Worm (Caenorhabditis elegans) whole organism, mixed stage, embryonic: Measurements from ENCODE around the gene K08B5.1.

ENCODE experiments used
- M03D4.4 ChIP-seq: sonication (generic microtip); optimal IDR thresholded peaks from 2 replicates; lab custom pipeline; 2017; ENCODE audit warnings: mild to moderate bottlenecking, missing genetic modification characterization, missing compliant biosample characterization
- bed-3 ChIP-seq: fragments of 200-800 bp; sonication (Bioruptor generic); optimal IDR thresholded peaks from 3 replicates; lab custom pipeline; 2018; ENCODE audit warnings: mild to moderate bottlenecking, missing genetic modification characterization, moderate library complexity, missing compliant biosample characterization
- blmp-1 ChIP-seq: fragments of 150-350 bp; optimal IDR thresholded peaks from 2 replicates; lab custom pipeline; 2014; ENCODE audit warnings: missing biosample characterization, missing genetic modification characterization
- ceh-39 ChIP-seq: fragments of 150-350 bp; optimal IDR thresholded peaks from 2 replicates; lab custom pipeline; 2014; ENCODE audit warnings: missing biosample characterization, missing genetic modification characterization
- ceh-43 ChIP-seq: fragments of 200-800 bp; sonication (Bioruptor generic); optimal IDR thresholded peaks from 2 replicates; lab custom pipeline; 2018; ENCODE audit warnings: mild to moderate bottlenecking, missing genetic modification characterization, moderate library complexity, missing compliant biosample characterization
- ceh-83 ChIP-seq: fragments of 200-800 bp; sonication (Bioruptor generic); optimal IDR thresholded peaks from 2 replicates; lab custom pipeline; 2018; ENCODE audit warnings: mild to moderate bottlenecking, missing genetic modification characterization, missing compliant biosample characterization
- ces-1 ChIP-seq: fragments of 150-350 bp; optimal IDR thresholded peaks from 2 replicates; lab custom pipeline; 2014; ENCODE audit warnings: missing biosample characterization, missing genetic modification reagents, missing genetic modification characterization
- cnd-1 ChIP-seq: fragments of 200-800 bp; sonication (Bioruptor generic); optimal IDR thresholded peaks from 2 replicates; lab custom pipeline; 2018; ENCODE audit warnings: mild to moderate bottlenecking, missing genetic modification characterization, missing compliant biosample characterization
- drap-1 ChIP-seq: fragments of 200-800 bp; sonication (Bioruptor generic); optimal IDR thresholded peaks from 3 replicates; lab custom pipeline; 2018; ENCODE audit warnings: mild to moderate bottlenecking, missing genetic modification characterization, missing compliant biosample characterization
- elt-1 ChIP-seq: sonication (generic microtip); optimal IDR thresholded peaks from 2 replicates; lab custom pipeline; 2017; ENCODE audit warnings: missing genetic modification characterization, mild to moderate bottlenecking, missing compliant biosample characterization, antibody characterized with exemption, moderate library complexity, borderline replicate concordance; ENCODE audit not compliant: insufficient read depth
- elt-3 ChIP-seq: fragments of 150-350 bp; optimal IDR thresholded peaks from 2 replicates; lab custom pipeline; 2014; ENCODE audit warnings: missing biosample characterization, missing genetic modification characterization
- flh-1 ChIP-seq: fragments of 200-800 bp; sonication (Bioruptor generic); optimal IDR thresholded peaks from 2 replicates; lab custom pipeline; 2018; ENCODE audit warnings: mild to moderate bottlenecking, missing genetic modification characterization, moderate library complexity, missing compliant biosample characterization
- hlh-1 ChIP-seq: fragments of 150-350 bp; optimal IDR thresholded peaks from 2 replicates; lab custom pipeline; 2014; ENCODE audit warnings: missing biosample characterization, missing genetic modification reagents, missing genetic modification characterization
- lin-13 ChIP-seq: fragments of 150-350 bp; optimal IDR thresholded peaks from 2 replicates; lab custom pipeline; 2014; ENCODE audit warnings: missing biosample characterization, missing genetic modification characterization
- lsy-2 ChIP-seq: fragments of 150-350 bp; optimal IDR thresholded peaks from 2 replicates; lab custom pipeline; 2014; ENCODE audit warnings: missing biosample characterization, missing genetic modification characterization
- mls-2 ChIP-seq: sonication (generic microtip); optimal IDR thresholded peaks from 2 replicates; lab custom pipeline; 2016; ENCODE audit warnings: mild to moderate bottlenecking, missing genetic modification characterization, moderate library complexity, missing compliant biosample characterization
- nhr-12 ChIP-seq: fragments of 150-350 bp; optimal IDR thresholded peaks from 2 replicates; lab custom pipeline; 2014; ENCODE audit warnings: missing biosample characterization, missing genetic modification characterization
- nhr-237 ChIP-seq: fragments of 150-350 bp; optimal IDR thresholded peaks from 2 replicates; lab custom pipeline; 2014; ENCODE audit warnings: missing biosample characterization, missing genetic modification characterization
- pha-4 ChIP-seq: fragments of 150-350 bp; optimal IDR thresholded peaks from 2 replicates; lab custom pipeline; 2018; ENCODE audit warnings: missing biosample characterization, missing genetic modification reagents, missing genetic modification characterization
- sem-2 ChIP-seq: fragments of 200-800 bp; sonication (Bioruptor generic); optimal IDR thresholded peaks from 2 replicates; lab custom pipeline; 2018; ENCODE audit warnings: mild to moderate bottlenecking, missing genetic modification characterization, missing compliant biosample characterization
- snpc-4 ChIP-seq: fragments of 150-350 bp; optimal IDR thresholded peaks from 2 replicates; lab custom pipeline; 2014; ENCODE audit warnings: missing biosample characterization, missing genetic modification characterization
- sptf-1 ChIP-seq: sonication (generic microtip); optimal IDR thresholded peaks from 2 replicates; lab custom pipeline; 2017; ENCODE audit warnings: mild to moderate bottlenecking, missing genetic modification characterization, moderate library complexity, missing compliant biosample characterization
- tbx-8 ChIP-seq: fragments of 200-800 bp; sonication (Bioruptor generic); optimal IDR thresholded peaks from 2 replicates; lab custom pipeline; 2018; ENCODE audit warnings: mild to moderate bottlenecking, missing genetic modification characterization, moderate library complexity, missing compliant biosample characterization
- unc-120 ChIP-seq: sonication (generic microtip); optimal IDR thresholded peaks from 2 replicates; lab custom pipeline; 2017; ENCODE audit warnings: missing genetic modification characterization, missing compliant biosample characterization; ENCODE audit not compliant: poor library complexity, severe bottlenecking
- unc-62 ChIP-seq: fragments of 150-350 bp; optimal IDR thresholded peaks from 2 replicates; lab custom pipeline; 2014; ENCODE audit warnings: missing biosample characterization, missing genetic modification reagents, missing genetic modification characterization
- zip-8 ChIP-seq: fragments of 150-350 bp; optimal IDR thresholded peaks from 2 replicates; lab custom pipeline; 2014; ENCODE audit warnings: missing biosample characterization, missing genetic modification characterization
- ztf-11 ChIP-seq: fragments of 150-350 bp; optimal IDR thresholded peaks from 2 replicates; lab custom pipeline; 2014; ENCODE audit warnings: missing biosample characterization, missing genetic modification characterization

K08B5.1 gene

DNA sequence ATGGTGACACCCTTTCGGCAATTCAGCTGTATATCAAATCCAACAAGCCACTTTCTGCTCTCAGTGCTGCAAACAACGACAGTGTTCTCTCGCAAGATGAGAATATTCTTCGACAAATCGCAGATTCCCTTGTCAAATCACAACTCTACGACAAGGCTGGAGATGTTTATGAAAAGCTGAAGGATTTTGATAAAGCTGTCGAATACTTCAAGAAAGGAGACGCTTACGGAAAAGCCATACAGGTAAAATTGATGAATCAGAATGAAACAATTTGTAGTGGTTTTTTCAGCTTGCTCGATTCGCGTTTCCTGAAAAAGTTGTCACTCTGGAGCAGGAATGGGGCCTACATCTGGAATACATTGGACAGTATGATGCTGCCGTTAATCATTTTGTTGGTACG is 12.1 kb upstream of the K08B5.1 start:
- TF ChIP-seq cnd-1 (tag; lab: Kevin White, UChicago) (no peak), unc-62 (GFP tag; lab: Kevin White, UChicago) (no peak), sptf-1 (tag; lab: Kevin White, UChicago) (no peak)

- no peak for TF ChIP-seq zip-8 (tag; lab: Kevin White, UChicago)
Measured at ce11 chrX:16548290-16548689, 9.9 kb upstream of the K08B5.1 start.

DNA sequence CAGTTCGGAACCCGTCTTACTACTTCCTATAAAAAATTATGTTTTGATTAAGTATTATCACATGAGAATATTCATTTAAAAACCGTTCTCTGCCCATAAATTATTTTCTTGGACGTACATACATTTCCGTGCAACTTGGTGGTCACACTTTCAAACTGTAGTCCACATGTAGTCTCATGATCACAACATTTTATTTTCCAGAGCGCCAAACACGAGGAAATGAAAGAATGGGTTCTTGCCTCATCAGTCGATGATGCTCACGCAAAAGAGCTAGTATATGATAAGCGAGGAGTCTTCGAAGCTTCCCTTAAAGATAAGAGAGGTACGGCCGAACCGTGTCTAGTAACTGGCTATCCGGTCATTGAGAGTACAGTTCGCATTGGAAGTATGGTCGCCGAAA is 7.7 kb upstream of the K08B5.1 start:
- TF ChIP-seq pha-4 (tag; lab: Kevin White, UChicago), result no peak
- no peak for TF ChIP-seq ceh-43
- TF ChIP-seq unc-120 (tag; lab: Kevin White, UChicago), result no peak

DNA sequence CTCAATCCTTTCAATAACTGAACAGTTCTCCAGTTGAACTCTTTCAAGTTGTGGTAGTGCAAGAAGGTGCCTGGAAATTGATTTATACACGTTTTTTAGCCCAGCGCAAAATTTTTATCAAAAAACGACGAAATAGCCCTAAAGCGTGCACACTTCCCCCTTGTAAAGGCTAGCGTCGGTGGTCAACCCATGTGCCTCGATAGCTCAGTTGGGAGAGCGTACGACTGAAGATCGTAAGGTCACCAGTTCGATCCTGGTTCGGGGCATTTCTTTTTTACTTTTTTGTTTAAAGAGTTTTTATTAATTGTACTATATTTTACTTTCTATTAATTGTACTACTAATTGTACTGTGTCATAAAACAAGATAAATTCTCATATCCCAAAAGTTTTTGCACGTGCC is 6.9 kb upstream of the K08B5.1 start:
- peak; percentile 16 for TF ChIP-seq sem-2 (GFP tag; lab: Kevin White, UChicago)
- TF ChIP-seq hlh-1, result no peak
- peak; percentile 42 for TF ChIP-seq mls-2
- TF ChIP-seq sptf-1 (tag; lab: Kevin White, UChicago), result peak; percentile 47
- TF ChIP-seq bed-3 (GFP tag; lab: Kevin White, UChicago), result peak; percentile 10
- peak; percentile 1 for TF ChIP-seq ceh-83
- TF ChIP-seq ztf-11, result no peak

DNA sequence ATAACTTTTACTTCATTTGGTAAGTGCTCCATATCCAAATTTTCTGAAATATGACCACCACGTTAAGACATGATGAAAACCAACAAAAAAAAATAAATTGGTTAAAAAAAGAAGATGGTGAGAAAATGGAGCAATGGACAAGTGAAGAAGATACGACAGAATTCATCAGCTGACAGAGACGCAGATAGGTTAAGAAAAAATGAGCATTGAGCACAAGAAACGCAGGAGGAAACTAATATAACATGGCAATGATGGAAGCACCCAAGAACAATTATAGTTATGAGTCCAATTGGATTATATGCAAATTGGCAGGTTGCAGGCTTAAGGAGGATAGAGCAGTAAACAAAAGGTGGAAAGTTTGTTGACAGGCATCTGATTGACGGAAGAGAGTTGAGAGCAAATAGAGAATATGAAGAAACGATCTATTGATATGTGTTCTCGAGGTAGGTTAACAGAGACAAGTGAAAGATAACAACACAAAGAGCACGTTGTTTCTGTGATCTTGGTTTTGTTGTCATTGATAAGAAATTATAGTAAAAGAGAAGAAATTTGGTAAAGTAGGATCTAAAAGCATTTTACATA is 4.3 kb upstream of the K08B5.1 start, which contains the start of gene K08B5.2:
TSS of gene K08B5.2 (minus strand) at position 43 of the 582 bp plus-strand sequence.
- peak; percentile 2 for TF ChIP-seq pha-4 (tag; lab: Kevin White, UChicago)
- TF ChIP-seq drap-1 (GFP tag; lab: Kevin White, UChicago), result no peak
- peak; percentile 15 for TF ChIP-seq unc-120 (tag; lab: Kevin White, UChicago)
- peak; percentile 90 for TF ChIP-seq ces-1
- TF ChIP-seq tbx-8 (GFP tag; lab: Kevin White, UChicago), result no peak
- no peak for TF ChIP-seq snpc-4 (tag; lab: Kevin White, UChicago)

- no peak for TF ChIP-seq ceh-39 (tag; lab: Kevin White, UChicago)
- no peak for TF ChIP-seq elt-3 (tag; lab: Kevin White, UChicago)
- no peak for TF ChIP-seq nhr-237 (tag; lab: Kevin White, UChicago)
- TF ChIP-seq flh-1 (GFP tag; lab: Kevin White, UChicago), result no peak
- TF ChIP-seq cnd-1 (tag; lab: Kevin White, UChicago), result no peak
- TF ChIP-seq pha-4 (tag; lab: Kevin White, UChicago), result no peak
- TF ChIP-seq bed-3 (GFP tag; lab: Kevin White, UChicago), result no peak
- TF ChIP-seq elt-1 (tag; lab: Kevin White, UChicago), result no peak
- no peak for TF ChIP-seq blmp-1 (tag; lab: Kevin White, UChicago)
- no peak for TF ChIP-seq ztf-11
- TF ChIP-seq unc-120 (tag; lab: Kevin White, UChicago), result no peak
- TF ChIP-seq ceh-43, result no peak
- no peak for TF ChIP-seq ces-1
- TF ChIP-seq lin-13, result no peak
- TF ChIP-seq lsy-2 (tag; lab: Kevin White, UChicago), result no peak
- no peak for TF ChIP-seq zip-8 (tag; lab: Kevin White, UChicago)
Measured at ce11 chrX:16555726-16556125, 2.5 kb upstream of the K08B5.1 start.

DNA sequence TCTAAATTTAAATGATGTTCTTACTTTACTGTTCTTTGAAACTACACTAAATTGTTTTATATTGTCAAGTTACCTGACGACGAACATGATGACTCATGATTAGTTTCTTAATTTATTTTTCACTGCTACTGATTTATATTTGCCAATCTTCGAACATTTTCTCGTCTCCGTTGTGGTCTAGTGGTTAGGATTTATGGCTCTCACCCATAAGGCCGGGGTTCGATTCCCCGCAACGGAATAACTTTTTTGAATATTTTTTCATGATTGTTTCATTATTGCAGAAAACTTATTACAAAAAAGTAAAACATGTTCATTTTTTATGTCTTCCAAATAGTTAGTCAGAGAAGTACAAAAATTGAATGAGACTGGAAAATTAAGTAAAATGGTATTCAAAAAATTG is 542 bp downstream of the K08B5.1 start:
- TF ChIP-seq nhr-12 (no peak), M03D4.4 (tag; lab: Kevin White, UChicago) (peak; percentile 30), ceh-83 (peak; percentile 24)
